Fruit fly (Drosophila melanogaster): ENCODE data around the gene Tm1.

Gene Tm1

dm6 chr3R:15305246-15305645 is 27.2 kb downstream of the Tm1 start:
- TF ChIP-seq Dfd (GFP tag; optimal IDR thresholded peaks at IDR 0.05) = peak; percentile 96
- TF ChIP-seq CrebA (GFP tag; optimal IDR thresholded peaks at IDR 0.05; ENCODE audit: borderline replicate concordance) = no peak

- TF ChIP-seq Mio (GFP tag; optimal IDR thresholded peaks at IDR 0.05) (no peak), foxo (GFP tag; optimal IDR thresholded peaks at IDR 0.05) (no peak), ey (GFP tag; optimal IDR thresholded peaks at IDR 0.05) (no peak), Jra (GFP tag; optimal IDR thresholded peaks at IDR 0.05) (no peak), Myc (optimal IDR thresholded peaks at IDR 0.05) (no peak), OdsH (GFP tag; optimal IDR thresholded peaks at IDR 0.05) (no peak), Abd-B (GFP tag; optimal IDR thresholded peaks at IDR 0.05) (no peak), dl (GFP tag; optimal IDR thresholded peaks at IDR 0.05; ENCODE audit: insufficient read depth in 1 of 2, partially characterized antibody in 2 of 2) (no peak), dsf (GFP tag; optimal IDR thresholded peaks at IDR 0.05; ENCODE audit: borderline replicate concordance) (no peak), CG9705 (GFP tag; optimal IDR thresholded peaks at IDR 0.05) (no peak), Sp1 (GFP tag; optimal IDR thresholded peaks at IDR 0.05) (no peak), dmrt93B (GFP tag; optimal IDR thresholded peaks at IDR 0.05) (no peak), Hr78 (GFP tag; optimal IDR thresholded peaks at IDR 0.05) (no peak)
Observed at dm6 chr3R:15309924-15310323, 31.9 kb downstream of the Tm1 start, which contains the start of gene Tm2. Gene Tm2, plus strand, starts transcription at chr3R:15310193.

- TF ChIP-seq fru (GFP tag; optimal IDR thresholded peaks at IDR 0.05) = no peak
- no peak for TF ChIP-seq Rel (GFP tag; optimal IDR thresholded peaks at IDR 0.05)
- no peak for TF ChIP-seq Rel (tag; optimal IDR thresholded peaks at IDR 0.05)
- TF ChIP-seq psq (GFP tag; optimal IDR thresholded peaks at IDR 0.05) = no peak
- TF ChIP-seq Dfd (GFP tag; optimal IDR thresholded peaks at IDR 0.05) = no peak
- TF ChIP-seq Abd-B (GFP tag; optimal IDR thresholded peaks at IDR 0.05) = no peak
- no peak for TF ChIP-seq Sp1 (GFP tag; optimal IDR thresholded peaks at IDR 0.05)
- no peak for TF ChIP-seq lola (GFP tag; optimal IDR thresholded peaks at IDR 0.05)
- no peak for TF ChIP-seq Vsx2 (GFP tag; optimal IDR thresholded peaks at IDR 0.05; ENCODE audit: partially characterized antibody)
Observed at dm6 chr3R:15310695-15311094, 32.7 kb downstream of the Tm1 start.

- TF ChIP-seq Mio (GFP tag; optimal IDR thresholded peaks at IDR 0.05) = no peak
- no peak for TF ChIP-seq jim (GFP tag; optimal IDR thresholded peaks at IDR 0.05)
- TF ChIP-seq Hr78 (GFP tag; optimal IDR thresholded peaks at IDR 0.05) = no peak
- no peak for TF ChIP-seq lola (GFP tag; optimal IDR thresholded peaks at IDR 0.05)
- TF ChIP-seq fru (GFP tag; optimal IDR thresholded peaks at IDR 0.05) = no peak
- TF ChIP-seq pan (optimal IDR thresholded peaks at IDR 0.05) = no peak
Observed at dm6 chr3R:15313836-15314235, 35.8 kb downstream of the Tm1 start.

dm6 chr3R:15316326-15316725 is 38.3 kb downstream of the Tm1 start, which contains the start of gene CG14866:
Gene CG14866, plus strand, starts transcription at chr3R:15316471.
- TF ChIP-seq ey (GFP tag; optimal IDR thresholded peaks at IDR 0.05) (no peak), N (GFP tag; optimal IDR thresholded peaks at IDR 0.05) (no peak), jim (GFP tag; optimal IDR thresholded peaks at IDR 0.05) (no peak), fru (GFP tag; optimal IDR thresholded peaks at IDR 0.05) (no peak), rgr (GFP tag; optimal IDR thresholded peaks at IDR 0.05) (no peak), dl (GFP tag; optimal IDR thresholded peaks at IDR 0.05; ENCODE audit: insufficient read depth in 1 of 2, partially characterized antibody in 2 of 2) (no peak), Rel (GFP tag; optimal IDR thresholded peaks at IDR 0.05) (no peak), Rel (tag; optimal IDR thresholded peaks at IDR 0.05) (no peak), Vsx2 (GFP tag; optimal IDR thresholded peaks at IDR 0.05; ENCODE audit: partially characterized antibody) (no peak), sv (GFP tag; optimal IDR thresholded peaks at IDR 0.05) (no peak), psq (GFP tag; optimal IDR thresholded peaks at IDR 0.05) (no peak), Hnf4 (GFP tag; optimal IDR thresholded peaks at IDR 0.05) (no peak), Dfd (GFP tag; optimal IDR thresholded peaks at IDR 0.05) (no peak), dmrt93B (GFP tag; optimal IDR thresholded peaks at IDR 0.05) (no peak), Mio (GFP tag; optimal IDR thresholded peaks at IDR 0.05) (no peak), OdsH (GFP tag; optimal IDR thresholded peaks at IDR 0.05) (no peak), CG32264 (GFP tag; optimal IDR thresholded peaks at IDR 0.05) (no peak)

- TF ChIP-seq HLH106 (tag; optimal IDR thresholded peaks at IDR 0.05) (peak; percentile 63), woc (GFP tag; optimal IDR thresholded peaks at IDR 0.05) (peak; percentile 63), CG9705 (GFP tag; optimal IDR thresholded peaks at IDR 0.05) (peak; percentile 47), h (GFP tag; optimal IDR thresholded peaks at IDR 0.05) (peak; percentile 52), Dfd (GFP tag; optimal IDR thresholded peaks at IDR 0.05) (no peak), rgr (GFP tag; optimal IDR thresholded peaks at IDR 0.05) (peak; percentile 69), N (GFP tag; optimal IDR thresholded peaks at IDR 0.05) (no peak), fru (GFP tag; optimal IDR thresholded peaks at IDR 0.05) (peak; percentile 58), foxo (GFP tag; optimal IDR thresholded peaks at IDR 0.05) (peak in 1 of 2 experiments; percentile 59), CrebA (GFP tag; optimal IDR thresholded peaks at IDR 0.05; ENCODE audit: borderline replicate concordance) (no peak), Hr83 (GFP tag; optimal IDR thresholded peaks at IDR 0.05; ENCODE audit: poor library complexity, severe bottlenecking) (peak; percentile 45), psq (GFP tag; optimal IDR thresholded peaks at IDR 0.05) (peak; percentile 19), dl (GFP tag; optimal IDR thresholded peaks at IDR 0.05; ENCODE audit: insufficient read depth in 1 of 2, partially characterized antibody in 2 of 2) (no peak), ey (GFP tag; optimal IDR thresholded peaks at IDR 0.05) (peak; percentile 58), Myc (optimal IDR thresholded peaks at IDR 0.05) (peak; percentile 20), Rel (GFP tag; optimal IDR thresholded peaks at IDR 0.05) (no peak), Rel (tag; optimal IDR thresholded peaks at IDR 0.05) (peak; percentile 82), OdsH (GFP tag; optimal IDR thresholded peaks at IDR 0.05) (peak; percentile 38)
Observed at dm6 chr3R:15319912-15320746, 42.1 kb downstream of the Tm1 start, which contains the start of the genes CG6276 and CG44040. Gene CG6276, minus strand, starts transcription at chr3R:15320069. Gene CG44040, plus strand, starts transcription at chr3R:15320378.

Data from whole organism, wandering third instar larva.